Fruit fly (Drosophila melanogaster) ovary, adult (tissue): ENCODE results near the gene CG6769.

Source experiments
- CG17801 ChIP-seq: fragments of 200-800 bp; optimal IDR thresholded peaks from 2 replicates; lab custom pipeline; 2019; ENCODE audit warnings: missing biosample characterization, mild to moderate bottlenecking, missing genetic modification characterization, moderate library complexity; ENCODE audit not compliant: partially characterized antibody

The CG6769 gene

dm6 chrX:17860711-17861110, at the start of gene CG6769, which contains the start of gene Arp8:
Gene CG6769, plus strand, starts transcription at chrX:17861002.
Gene Arp8, minus strand, starts transcription at chrX:17860800.
- TF ChIP-seq CG17801 (GFP tag; lab: Kevin White, UChicago) = peak; percentile 54

DNA sequence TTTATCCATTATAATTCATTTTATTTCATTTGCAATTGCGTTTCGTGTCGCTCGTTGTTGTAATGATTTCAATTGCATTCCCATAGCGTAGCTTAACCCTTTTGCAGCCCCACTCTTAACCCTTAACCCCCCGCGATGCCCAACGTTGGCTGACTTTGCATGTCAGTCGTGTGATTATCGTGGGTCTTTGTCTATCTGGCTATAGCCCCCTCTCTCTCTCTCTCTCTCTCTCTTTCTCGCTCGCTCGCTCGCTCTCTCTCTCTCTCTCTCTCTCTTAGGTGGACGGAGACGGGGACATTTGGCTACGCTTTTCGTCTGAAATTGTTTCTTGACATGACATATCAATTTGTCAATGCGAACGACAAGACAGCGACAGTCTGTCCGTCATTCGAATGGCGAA, 48.6 kb upstream of the CG6769 start:
- TF ChIP-seq CG17801 (GFP tag; lab: Kevin White, UChicago) = no peak

DNA sequence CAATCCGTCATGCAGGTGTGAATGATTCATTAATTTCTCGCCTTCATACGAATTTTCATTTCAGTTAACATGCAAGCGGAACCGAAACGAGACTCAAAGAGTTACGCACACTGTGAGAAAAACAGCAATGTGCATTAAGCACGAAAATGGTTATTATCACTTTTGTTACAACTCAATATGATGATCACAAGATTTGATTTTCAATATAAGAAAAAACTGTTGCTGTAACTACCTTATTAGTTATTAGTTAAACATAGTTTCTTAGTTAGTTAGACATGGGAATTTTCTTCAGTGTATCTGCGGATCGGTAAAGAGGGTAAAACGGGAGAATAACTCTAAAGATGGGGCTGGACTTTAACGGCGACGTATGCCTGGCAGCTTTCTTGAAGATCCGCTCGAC, 46.0 kb upstream of the CG6769 start:
- no peak for TF ChIP-seq CG17801 (GFP tag; lab: Kevin White, UChicago)

DNA sequence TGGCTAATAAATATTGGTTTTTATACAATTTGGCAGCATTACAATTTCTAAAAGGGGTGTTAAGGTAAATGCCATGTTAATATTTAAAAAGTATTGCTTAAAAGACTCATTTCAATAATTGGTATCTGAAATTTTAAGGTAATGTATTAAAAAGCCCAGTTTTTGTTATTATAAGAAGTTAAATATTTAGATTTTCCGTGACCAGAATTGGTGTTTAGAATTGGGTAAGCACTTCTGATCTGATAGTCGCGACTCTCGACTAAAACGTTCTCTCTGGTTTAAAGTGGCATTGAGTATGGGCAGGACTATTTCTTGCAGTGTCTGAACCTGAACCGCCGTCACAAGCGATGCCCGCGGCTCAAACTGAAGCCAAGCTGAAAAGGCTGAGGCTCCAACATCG, 44.4 kb upstream of the CG6769 start:
- TF ChIP-seq CG17801 (GFP tag; lab: Kevin White, UChicago) = no peak

DNA sequence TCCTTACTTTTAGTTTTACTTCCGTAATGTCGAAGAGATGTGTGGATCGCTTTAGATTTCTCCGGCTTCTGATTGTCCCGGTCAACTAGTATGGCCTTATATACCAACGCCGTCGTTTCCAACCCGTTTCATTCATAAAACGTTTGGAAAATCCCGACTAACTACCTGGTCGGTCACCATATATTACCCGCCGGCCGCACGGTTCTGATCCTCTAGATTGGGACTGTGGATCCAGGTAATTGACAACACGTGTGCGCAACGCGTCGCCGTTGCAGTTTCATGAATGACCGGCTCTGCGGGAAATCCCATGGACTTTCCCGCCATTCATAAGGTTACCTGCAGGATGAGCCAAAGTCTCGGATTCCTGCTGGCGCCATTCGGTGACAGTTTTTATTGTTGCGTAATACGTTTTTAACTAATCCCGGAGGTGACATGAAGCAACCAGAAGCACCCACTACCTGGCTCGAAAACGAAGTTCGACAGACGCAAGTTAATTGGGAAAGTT, 41.1 kb upstream of the CG6769 start, which contains the start of gene CG12986:
Gene CG12986, minus strand, starts transcription at position 51 of the 505 bp plus-strand sequence.
- TF ChIP-seq CG17801 (GFP tag; lab: Kevin White, UChicago) = no peak

DNA sequence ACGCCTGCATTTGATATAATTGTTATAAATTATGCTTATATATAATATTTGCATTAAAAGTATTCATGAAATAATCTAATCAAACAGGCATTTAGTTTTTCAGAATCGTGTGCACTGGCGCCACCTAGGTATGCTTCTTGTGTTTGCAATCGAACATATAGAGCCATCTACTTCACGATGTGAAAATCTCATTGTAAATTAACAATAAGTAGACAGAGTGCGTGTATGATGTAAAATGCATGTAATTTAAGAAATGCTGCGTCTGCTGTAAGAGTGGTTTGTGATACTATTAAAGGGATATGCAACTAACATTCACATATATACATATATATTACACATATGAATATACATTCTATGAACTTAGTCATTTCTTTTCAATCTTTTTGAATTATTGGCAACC, 40.5 kb upstream of the CG6769 start:
- TF ChIP-seq CG17801 (GFP tag; lab: Kevin White, UChicago) = no peak

DNA sequence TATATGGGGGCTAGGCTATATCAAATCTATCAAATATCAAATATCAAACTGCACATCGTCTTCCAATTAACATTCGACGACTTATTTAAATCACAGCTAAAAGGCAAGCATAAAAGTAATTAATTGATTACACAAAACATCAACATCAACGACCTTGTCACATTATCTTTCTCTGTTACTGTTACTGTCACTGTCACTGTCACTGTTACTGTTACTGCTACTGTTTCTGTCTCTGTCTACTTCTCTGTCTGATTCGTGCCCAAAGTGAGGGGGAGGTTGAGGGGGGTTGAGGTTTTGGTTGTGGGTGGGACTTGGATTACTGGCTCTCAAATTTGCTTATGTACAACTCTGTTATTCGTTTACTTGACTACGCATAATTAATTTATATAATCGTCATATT, 39.3 kb upstream of the CG6769 start:
- TF ChIP-seq CG17801 (GFP tag; lab: Kevin White, UChicago) = no peak

- peak; percentile 61 for TF ChIP-seq CG17801 (GFP tag; lab: Kevin White, UChicago)
Observed at dm6 chrX:17826807-17827703, 33.7 kb upstream of the CG6769 start, which contains the start of gene Socs16D. Gene Socs16D, minus strand, starts transcription at chrX:17827564.

DNA sequence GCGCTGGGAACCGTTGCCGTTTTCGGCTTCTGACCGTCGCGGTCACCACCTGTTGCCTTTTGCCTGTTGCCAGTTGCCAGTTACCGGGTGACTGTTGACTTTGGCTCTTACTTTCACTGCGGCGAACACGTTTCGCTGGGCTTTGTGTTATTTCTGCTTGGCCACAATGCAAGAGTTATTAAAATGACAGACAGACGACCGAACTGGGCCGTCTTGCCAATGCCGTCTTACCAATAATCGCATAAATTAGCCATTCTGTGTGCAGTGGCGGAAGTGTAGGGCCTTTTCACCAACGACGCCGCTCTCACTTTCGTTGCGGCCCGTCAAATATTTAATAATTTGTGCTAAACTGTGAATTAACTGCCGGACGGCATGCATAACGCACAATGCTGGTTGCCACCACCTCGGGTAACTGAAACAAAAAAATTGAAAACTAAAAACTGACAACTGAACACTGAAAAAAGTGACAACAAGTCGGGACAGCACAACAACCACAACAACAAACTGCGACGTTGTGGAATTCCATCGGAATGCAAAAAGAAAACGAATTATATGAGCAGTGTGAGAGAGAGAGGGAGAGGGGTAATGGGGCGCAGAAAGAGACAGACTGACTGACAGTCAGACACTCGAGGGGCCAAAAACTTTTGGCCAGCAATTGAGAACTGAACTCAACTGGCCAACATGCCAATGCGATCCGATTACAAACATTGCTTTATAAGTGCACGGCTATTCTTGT, 32.3 kb upstream of the CG6769 start:
- TF ChIP-seq CG17801 (GFP tag; lab: Kevin White, UChicago) = no peak

DNA sequence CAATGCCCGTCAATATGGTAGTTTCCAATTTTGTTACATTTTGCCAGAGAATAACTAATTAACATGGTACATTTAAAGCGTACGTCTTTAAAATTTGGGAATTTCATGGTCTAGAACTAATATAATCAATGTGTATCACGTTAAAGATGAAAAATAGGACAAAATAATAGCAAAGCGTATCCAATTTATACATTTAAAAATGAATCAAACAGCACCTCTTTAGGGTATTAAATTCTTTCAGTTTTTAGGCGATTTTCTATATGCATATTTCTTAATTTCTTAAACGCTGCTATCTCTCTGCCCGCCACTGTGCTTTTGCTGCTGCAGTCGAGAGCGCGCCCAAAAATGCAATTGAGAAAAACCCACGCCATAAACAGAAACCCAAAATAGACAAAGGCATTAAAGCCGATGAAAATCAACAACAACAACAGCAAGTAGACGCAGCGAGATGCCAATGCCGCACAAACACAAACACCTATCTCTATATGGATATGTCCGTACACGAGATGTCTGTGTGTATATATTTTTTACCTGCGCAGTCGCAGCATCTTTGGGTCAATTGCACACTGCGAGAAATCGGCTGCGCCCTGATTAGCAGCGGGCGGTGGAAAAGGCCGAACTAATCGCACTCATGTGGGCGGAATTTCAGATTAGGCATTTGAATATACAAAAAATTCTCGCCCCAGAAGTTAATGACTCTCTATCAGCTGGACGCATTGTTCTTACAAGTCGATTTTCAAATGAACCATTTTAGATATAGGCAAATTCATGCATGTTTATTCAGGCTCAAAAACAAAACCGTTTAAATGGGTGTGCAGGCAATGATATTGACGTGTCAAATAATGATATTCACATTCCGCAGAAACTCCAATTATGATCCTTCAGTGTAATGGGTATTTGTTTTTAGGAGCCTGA, 31.5 kb upstream of the CG6769 start:
- TF ChIP-seq CG17801 (GFP tag; lab: Kevin White, UChicago) = peak; percentile 87

dm6 chrX:17830211-17830616, 30.6 kb upstream of the CG6769 start:
- TF ChIP-seq CG17801 (GFP tag; lab: Kevin White, UChicago) = no peak

DNA sequence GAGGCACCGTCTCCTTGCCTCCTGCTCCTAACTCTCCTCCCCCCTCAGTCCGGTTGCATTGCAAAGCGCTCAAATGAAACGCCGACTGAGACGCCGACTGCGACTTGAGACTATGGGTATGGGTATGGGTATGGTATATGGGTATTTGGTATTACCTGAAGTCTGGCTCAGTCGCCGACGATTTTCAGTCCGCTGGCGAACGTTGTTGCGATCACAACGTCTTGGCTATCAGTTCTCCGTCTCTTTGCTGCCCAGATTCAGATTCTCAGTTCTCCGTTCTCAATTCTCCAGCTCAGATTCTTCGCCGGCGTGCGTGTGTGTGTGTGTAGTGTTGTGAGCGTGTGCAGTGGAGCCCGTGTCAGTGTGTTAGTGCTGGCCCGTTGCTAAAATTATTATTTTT, 30.2 kb upstream of the CG6769 start, which contains the start of gene CG6398:
Gene CG6398, plus strand, starts transcription at position 185 of the 400 bp plus-strand sequence.
- TF ChIP-seq CG17801 (GFP tag; lab: Kevin White, UChicago) = no peak

- peak; percentile 21 for TF ChIP-seq CG17801 (GFP tag; lab: Kevin White, UChicago)
Observed at dm6 chrX:17832163-17833014, 28.4 kb upstream of the CG6769 start.
